Worm (Caenorhabditis elegans): ENCODE data around the gene Y94H6A.7.

DNA sequence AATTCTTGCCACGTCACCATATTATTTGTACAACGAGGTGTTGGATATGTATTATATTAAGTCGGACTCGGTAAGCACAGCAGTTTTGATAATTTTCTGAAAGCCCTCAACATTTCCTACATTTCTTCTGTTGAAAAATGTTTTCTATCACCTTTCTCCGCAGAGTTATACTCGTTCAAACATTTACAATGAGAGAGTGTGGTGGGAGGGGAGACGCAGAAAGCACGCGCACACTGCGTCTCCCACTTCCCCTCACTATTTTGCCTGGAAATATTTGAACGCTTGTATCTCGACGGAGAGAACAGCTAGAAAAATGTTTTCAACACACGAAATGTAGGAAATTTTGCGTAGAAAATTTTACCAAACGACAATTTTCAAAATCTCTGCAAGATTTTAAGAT, 47.8 kb upstream of the Y94H6A.7 start:
- no peak for TF ChIP-seq Y105C5A.15 (GFP tag; IDR thresholded peaks at IDR 0.05)
- no peak for TF ChIP-seq skn-1 (tag; optimal IDR thresholded peaks at IDR 0.05)
- no peak for TF ChIP-seq pqm-1 (tag; optimal IDR thresholded peaks at IDR 0.05)
- TF ChIP-seq lin-39 (tag; optimal IDR thresholded peaks at IDR 0.05): no peak
- no peak for TF ChIP-seq jun-1 (tag; optimal IDR thresholded peaks at IDR 0.05)
- no peak for TF ChIP-seq egl-27 (tag; optimal IDR thresholded peaks at IDR 0.05)
- TF ChIP-seq nhr-11 (tag; optimal IDR thresholded peaks at IDR 0.05): no peak
- no peak for TF ChIP-seq ceh-32 (tag; optimal IDR thresholded peaks at IDR 0.05; ENCODE audit: poor library complexity)
- no peak for TF ChIP-seq nhr-77 (tag; optimal IDR thresholded peaks at IDR 0.05)
- TF ChIP-seq unc-39 (tag; optimal IDR thresholded peaks at IDR 0.05): no peak
- TF ChIP-seq lin-29 (GFP tag; IDR thresholded peaks at IDR 0.05): no peak
- no peak for TF ChIP-seq ama-1 (optimal IDR thresholded peaks at IDR 0.05)
- TF ChIP-seq unc-130 (GFP tag; optimal IDR thresholded peaks at IDR 0.05): no peak
- TF ChIP-seq nhr-41 (GFP tag; IDR thresholded peaks at IDR 0.05): no peak

Data from whole organism, L4 larva.